Fruit fly (Drosophila melanogaster): ENCODE results near the gene Creld.

Creld gene

dm6 chr2L:125364-126252 lies 23.4 kb downstream of the Creld start:
- TF ChIP-seq CG6792 (GFP tag; optimal IDR thresholded peaks at IDR 0.05) (no peak), Ets96B (tag; optimal IDR thresholded peaks at IDR 0.05) (no peak), CG6276 (GFP tag; optimal IDR thresholded peaks at IDR 0.05) (peak; percentile 41), ss (GFP tag; optimal IDR thresholded peaks at IDR 0.05) (no peak), Gug (GFP tag; IDR thresholded peaks at IDR 0.05) (no peak), fkh (GFP tag; optimal IDR thresholded peaks at IDR 0.05) (peak; percentile 7), esn (GFP tag; optimal IDR thresholded peaks at IDR 0.05) (no peak), Eip78C (GFP tag) (peak; percentile 60), CG3032 (tag; optimal IDR thresholded peaks at IDR 0.05) (no peak), Sox102F (GFP tag; optimal IDR thresholded peaks at IDR 0.05) (no peak), CG1621 (tag; optimal IDR thresholded peaks at IDR 0.05) (no peak), CG4318 (GFP tag; optimal IDR thresholded peaks at IDR 0.05) (no peak), CG9139 (GFP tag; optimal IDR thresholded peaks at IDR 0.05) (no peak), Eip93F (GFP tag; optimal IDR thresholded peaks at IDR 0.05) (no peak), lz (GFP tag; optimal IDR thresholded peaks at IDR 0.05) (no peak), CG15336 (GFP tag; IDR thresholded peaks at IDR 0.05) (no peak), svp (GFP tag) (peak; percentile 91), vri (GFP tag; optimal IDR thresholded peaks at IDR 0.05) (peak; percentile 20)

DNA sequence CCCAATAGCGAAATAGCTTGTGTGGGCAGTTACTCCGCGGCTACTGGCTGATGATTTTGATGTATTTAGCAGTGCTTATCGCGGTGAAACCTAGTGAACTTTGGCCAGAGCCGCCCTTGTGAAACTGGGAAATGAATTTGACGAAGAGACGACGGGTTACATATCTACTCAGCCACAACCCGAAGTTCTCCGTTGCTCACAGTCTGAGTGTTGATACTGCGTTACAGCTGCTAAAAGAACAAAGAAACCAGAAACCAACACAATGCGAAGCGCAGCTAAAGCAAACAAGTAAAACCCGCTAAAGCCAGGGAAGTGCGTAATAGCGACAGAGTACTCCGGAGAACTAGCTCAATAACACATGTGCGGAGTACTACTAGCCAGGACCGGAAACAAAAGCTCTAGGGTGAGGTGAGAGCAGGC lies 26.1 kb downstream of the Creld start:
- TF ChIP-seq dsx (GFP tag; optimal IDR thresholded peaks at IDR 0.05; ENCODE audit: poor library complexity, severe bottlenecking) (no peak), Sox14 (GFP tag; optimal IDR thresholded peaks at IDR 0.05) (peak; percentile 85), CG9139 (GFP tag; optimal IDR thresholded peaks at IDR 0.05) (peak; percentile 37), Hr4 (GFP tag; optimal IDR thresholded peaks at IDR 0.05) (no peak), CG3032 (tag; optimal IDR thresholded peaks at IDR 0.05) (no peak), CG32006 (GFP tag; optimal IDR thresholded peaks at IDR 0.05) (no peak), CG8632 (GFP tag; optimal IDR thresholded peaks at IDR 0.05) (no peak), fkh (GFP tag; optimal IDR thresholded peaks at IDR 0.05) (peak; percentile 72), CG7368 (GFP tag; optimal IDR thresholded peaks at IDR 0.05) (no peak), spab (GFP tag; optimal IDR thresholded peaks at IDR 0.05) (peak; percentile 5), CG1621 (tag; optimal IDR thresholded peaks at IDR 0.05) (peak; percentile 89), net (GFP tag; optimal IDR thresholded peaks at IDR 0.05) (no peak), esn (GFP tag; optimal IDR thresholded peaks at IDR 0.05) (no peak), CG6808 (GFP tag; optimal IDR thresholded peaks at IDR 0.05) (peak; percentile 35), Met (GFP tag; optimal IDR thresholded peaks at IDR 0.05) (no peak), CG6163 (GFP tag; IDR thresholded peaks at IDR 0.05) (no peak), eg (GFP tag; IDR thresholded peaks at IDR 0.05) (peak; percentile 18; the same call in 1 of the 3 replicates), ss (GFP tag; optimal IDR thresholded peaks at IDR 0.05) (peak in 1 of 2 experiments; percentile 62), Eip75B (GFP tag; optimal IDR thresholded peaks at IDR 0.05) (no peak), CG4318 (GFP tag; optimal IDR thresholded peaks at IDR 0.05) (no peak), CG11762 (GFP tag; optimal IDR thresholded peaks at IDR 0.05; ENCODE audit: insufficient read depth) (no peak), Eip78C (GFP tag) (peak; percentile 76), acj6 (GFP tag; optimal IDR thresholded peaks at IDR 0.05) (no peak), CG8319 (GFP tag; optimal IDR thresholded peaks at IDR 0.05) (no peak), svp (GFP tag) (peak; percentile 16), CG6854 (GFP tag; optimal IDR thresholded peaks at IDR 0.05) (no peak), Ets96B (tag; optimal IDR thresholded peaks at IDR 0.05) (no peak), CG8119 (GFP tag; IDR thresholded peaks at IDR 0.05) (0 out of 3 replicates have a peak, but pooled peaks have one; percentile 14), CG3919 (GFP tag; optimal IDR thresholded peaks at IDR 0.05) (no peak)

Measured in whole organism, prepupa.